Worm (Caenorhabditis elegans) whole organism, L3 larva: Measurements from ENCODE around the gene C50D2.10.

Experiments used
- R02D3.7 ChIP-seq: fragments of 150-350 bp; optimal IDR thresholded peaks from 2 replicates; lab custom pipeline; 2014; ENCODE audit warnings: missing biosample characterization, missing genetic modification characterization
- ZK546.5 ChIP-seq: sonication (generic microtip); optimal IDR thresholded peaks from 2 replicates; lab custom pipeline; 2017; ENCODE audit warnings: missing biosample characterization, missing genetic modification characterization
- aly-2 ChIP-seq: fragments of 150-350 bp; optimal IDR thresholded peaks from 2 replicates; lab custom pipeline; 2014; ENCODE audit warnings: missing biosample characterization, missing genetic modification characterization
- ama-1 ChIP-seq: fragments of 150-350 bp; optimal IDR thresholded peaks from 2 replicates; lab custom pipeline; 2018
- ceh-16 ChIP-seq: sonication (generic microtip); optimal IDR thresholded peaks from 2 replicates; lab custom pipeline; 2017; ENCODE audit warnings: missing biosample characterization, missing genetic modification characterization
- ceh-28 ChIP-seq: fragments of 150-350 bp; optimal IDR thresholded peaks from 2 replicates; lab custom pipeline; 2014; ENCODE audit warnings: missing biosample characterization, missing genetic modification reagents, missing genetic modification characterization
- daf-12 ChIP-seq: fragments of 150-350 bp; optimal IDR thresholded peaks from 2 replicates; lab custom pipeline; 2014; ENCODE audit warnings: missing biosample characterization, missing genetic modification reagents, missing genetic modification characterization
- egl-27 ChIP-seq: sonication (generic microtip); optimal IDR thresholded peaks from 4 replicates; lab custom pipeline; 2017; ENCODE audit warnings: missing biosample characterization, missing genetic modification reagents, missing genetic modification characterization
- egl-5 ChIP-seq: fragments of 150-350 bp; optimal IDR thresholded peaks from 2 replicates; lab custom pipeline; 2017; ENCODE audit warnings: missing biosample characterization, missing genetic modification reagents, missing genetic modification characterization, inconsistent platforms
- elt-1 ChIP-seq: fragments of 150-350 bp; optimal IDR thresholded peaks from 2 replicates; lab custom pipeline; 2014; ENCODE audit warnings: missing biosample characterization, missing genetic modification characterization
- elt-2 ChIP-seq: sonication (generic microtip); optimal IDR thresholded peaks from 2 replicates; lab custom pipeline; 2016; ENCODE audit warnings: missing genetic modification reagents, mild to moderate bottlenecking, missing genetic modification characterization, missing compliant biosample characterization
- elt-3 ChIP-seq, 3 experiments: fragments of 150-350 bp in 1 of 3; sonication (generic microtip) in 2 of 3; optimal IDR thresholded peaks; 2 replicates in 2 of 3; 4 replicates in 1 of 3; lab custom pipeline; 2014 to 2017; ENCODE audit warnings: missing biosample characterization in 3 of 3, missing genetic modification characterization in 3 of 3
- eor-1 ChIP-seq, 2 experiments: fragments of 150-350 bp; optimal IDR thresholded peaks; 2 replicates each; lab custom pipeline; 2014 to 2018; ENCODE audit warnings: missing biosample characterization in 2 of 2, missing genetic modification characterization in 2 of 2
- fkh-10 ChIP-seq: sonication (generic microtip); optimal IDR thresholded peaks from 2 replicates; lab custom pipeline; 2017; ENCODE audit warnings: missing biosample characterization, missing genetic modification reagents, missing genetic modification characterization
- fos-1 ChIP-seq: fragments of 150-350 bp; optimal IDR thresholded peaks from 2 replicates; lab custom pipeline; 2014; ENCODE audit warnings: missing biosample characterization, missing genetic modification characterization
- hmg-11 ChIP-seq: sonication (generic microtip); optimal IDR thresholded peaks from 2 replicates; lab custom pipeline; 2016; ENCODE audit warnings: missing genetic modification characterization, missing compliant biosample characterization
- jun-1 ChIP-seq: fragments of 150-350 bp; optimal IDR thresholded peaks from 2 replicates; lab custom pipeline; 2014; ENCODE audit warnings: missing biosample characterization, missing genetic modification reagents, missing genetic modification characterization
- lin-15B ChIP-seq: fragments of 150-350 bp; optimal IDR thresholded peaks from 2 replicates; lab custom pipeline; 2014; ENCODE audit warnings: missing biosample characterization, missing genetic modification characterization
- lin-39 ChIP-seq: fragments of 150-350 bp; optimal IDR thresholded peaks from 2 replicates; lab custom pipeline; 2018; ENCODE audit warnings: missing biosample characterization, missing genetic modification reagents, missing genetic modification characterization
- mdl-1 ChIP-seq: fragments of 150-350 bp; optimal IDR thresholded peaks from 2 replicates; lab custom pipeline; 2014; ENCODE audit warnings: missing biosample characterization, missing genetic modification characterization
- nfya-1 ChIP-seq: sonication (generic microtip); optimal IDR thresholded peaks from 2 replicates; lab custom pipeline; 2017; ENCODE audit warnings: missing genetic modification characterization, mild to moderate bottlenecking, missing compliant biosample characterization, antibody characterized with exemption, moderate library complexity; ENCODE audit not compliant: insufficient read depth
- nhr-11 ChIP-seq: fragments of 150-350 bp; optimal IDR thresholded peaks from 2 replicates; lab custom pipeline; 2014; ENCODE audit warnings: missing biosample characterization, missing genetic modification characterization
- nhr-23 ChIP-seq: fragments of 150-350 bp; optimal IDR thresholded peaks from 2 replicates; lab custom pipeline; 2014; ENCODE audit warnings: missing biosample characterization, missing genetic modification reagents, missing genetic modification characterization
- nhr-237 ChIP-seq: fragments of 150-350 bp; optimal IDR thresholded peaks from 2 replicates; lab custom pipeline; 2014; ENCODE audit warnings: missing biosample characterization, missing genetic modification characterization
- nhr-28 ChIP-seq: fragments of 150-350 bp; optimal IDR thresholded peaks from 2 replicates; lab custom pipeline; 2014; ENCODE audit warnings: missing biosample characterization, missing genetic modification characterization
- nhr-67 ChIP-seq: fragments of 150-350 bp; optimal IDR thresholded peaks from 2 replicates; lab custom pipeline; 2014; ENCODE audit warnings: missing biosample characterization, missing genetic modification characterization
- nhr-76 ChIP-seq: fragments of 150-350 bp; sonication (generic microtip); optimal IDR thresholded peaks from 5 replicates; lab custom pipeline; 2014; ENCODE audit warnings: missing biosample characterization, missing genetic modification characterization
- nhr-77 ChIP-seq: fragments of 150-350 bp; optimal IDR thresholded peaks from 2 replicates; lab custom pipeline; 2014; ENCODE audit warnings: missing biosample characterization, missing genetic modification characterization
- pha-4 ChIP-seq: fragments of 150-350 bp; optimal IDR thresholded peaks from 2 replicates; lab custom pipeline; 2014; ENCODE audit warnings: missing biosample characterization, missing genetic modification reagents, missing genetic modification characterization
- pqm-1 ChIP-seq: fragments of 150-350 bp; optimal IDR thresholded peaks from 2 replicates; lab custom pipeline; 2017; ENCODE audit warnings: missing biosample characterization, missing genetic modification characterization, inconsistent platforms
- sea-2 ChIP-seq: fragments of 150-350 bp; sonication (generic microtip); optimal IDR thresholded peaks from 4 replicates; lab custom pipeline; 2014; ENCODE audit warnings: missing biosample characterization, missing genetic modification reagents, missing genetic modification characterization
- skn-1 ChIP-seq: fragments of 150-350 bp; optimal IDR thresholded peaks from 2 replicates; lab custom pipeline; 2014; ENCODE audit warnings: missing biosample characterization, missing genetic modification characterization
- snpc-4 ChIP-seq: fragments of 150-350 bp; optimal IDR thresholded peaks from 2 replicates; lab custom pipeline; 2014; ENCODE audit warnings: missing biosample characterization, missing genetic modification characterization
- unc-39 ChIP-seq: sonication (generic microtip); optimal IDR thresholded peaks from 4 replicates; lab custom pipeline; 2017; ENCODE audit warnings: missing biosample characterization, missing genetic modification characterization
- unc-62 ChIP-seq: fragments of 150-350 bp; sonication (generic microtip); optimal IDR thresholded peaks from 4 replicates; lab custom pipeline; 2014; ENCODE audit warnings: missing biosample characterization, missing genetic modification reagents, missing genetic modification characterization
- zag-1 ChIP-seq: fragments of 150-350 bp; optimal IDR thresholded peaks from 2 replicates; lab custom pipeline; 2014; ENCODE audit warnings: missing biosample characterization, missing genetic modification characterization
- ztf-11 ChIP-seq: fragments of 150-350 bp; optimal IDR thresholded peaks from 2 replicates; lab custom pipeline; 2014; ENCODE audit warnings: missing biosample characterization, missing genetic modification characterization
- ztf-4 ChIP-seq: fragments of 150-350 bp; optimal IDR thresholded peaks from 2 replicates; lab custom pipeline; 2014; ENCODE audit warnings: missing biosample characterization, missing genetic modification characterization

Gene C50D2.10

DNA sequence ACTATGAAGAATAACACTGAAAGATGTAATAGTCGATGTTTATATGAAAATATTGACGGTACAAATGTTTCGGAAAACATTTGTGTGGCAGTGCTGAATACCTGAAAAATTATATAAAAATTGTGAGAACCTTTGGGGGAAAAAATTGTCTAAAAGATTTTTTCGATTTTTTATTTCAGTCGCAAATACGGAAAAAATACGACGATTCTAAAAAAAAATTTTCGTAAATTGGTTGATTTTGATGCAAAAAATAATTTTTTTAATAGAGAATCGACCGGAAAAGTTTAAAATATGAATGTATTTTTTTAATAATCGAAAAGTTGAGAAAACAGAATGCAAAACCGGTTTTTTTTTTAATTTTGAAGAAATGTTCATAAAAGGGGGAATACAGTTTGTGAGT, 3.8 kb upstream of the C50D2.10 start, which contains the start of gene C50D2.7:
C50D2.7 (minus strand) TSS at position 101 of the 400 bp plus-strand sequence.
- no peak for TF ChIP-seq lin-39 (tag; lab: Kevin White, UChicago)
- no peak for TF ChIP-seq nfya-1
- no peak for TF ChIP-seq unc-39 (tag; lab: Kevin White, UChicago)
- TF ChIP-seq R02D3.7, result no peak
- TF ChIP-seq hmg-11, result no peak
- TF ChIP-seq mdl-1, result no peak
- no peak for TF ChIP-seq egl-5 (tag; lab: Kevin White, UChicago)
- TF ChIP-seq zag-1 (tag; lab: Kevin White, UChicago), result no peak
- no peak for TF ChIP-seq elt-2 (tag; lab: Kevin White, UChicago)
- TF ChIP-seq nhr-76, result no peak
- TF ChIP-seq nhr-11 (tag; lab: Kevin White, UChicago), result no peak
- TF ChIP-seq elt-1 (tag; lab: Kevin White, UChicago), result no peak
- TF ChIP-seq nhr-67 (tag; lab: Kevin White, UChicago), result no peak
- TF ChIP-seq daf-12, result no peak

ce11 chrII:97992-98763, 760 bp upstream of the C50D2.10 start, which contains the start of the genes luc-7L3 and sftb-6:
TSS of gene luc-7L3 (minus strand) at chrII:98027.
TSS of gene sftb-6 (plus strand) at chrII:98404.
- TF ChIP-seq nhr-23 (tag; lab: Kevin White, UChicago), result peak; percentile 45
- TF ChIP-seq R02D3.7, result peak; percentile 95
- TF ChIP-seq nhr-67 (tag; lab: Kevin White, UChicago), result no peak
- TF ChIP-seq lin-15B (tag; lab: Kevin White, UChicago), result peak; percentile 73
- TF ChIP-seq nfya-1, result peak; percentile 43
- TF ChIP-seq ztf-4, result no peak
- TF ChIP-seq nhr-76, result no peak
- peak; percentile 30 for TF ChIP-seq elt-2 (tag; lab: Kevin White, UChicago)
- TF ChIP-seq ztf-11 (tag; lab: Kevin White, UChicago), result no peak
- no peak for TF ChIP-seq elt-3 (tag; optimal IDR thresholded peaks at IDR 0.05; lab: Kevin White, UChicago)
- peak; percentile 37 for TF ChIP-seq skn-1 (tag; lab: Kevin White, UChicago)
- TF ChIP-seq nhr-11 (tag; lab: Kevin White, UChicago), result no peak
- no peak for TF ChIP-seq sea-2 (GFP tag; lab: Kevin White, UChicago)
- peak; percentile 70 for TF ChIP-seq hmg-11
- TF ChIP-seq pha-4 (tag; lab: Kevin White, UChicago), result peak; percentile 66
- no peak for TF ChIP-seq unc-62
- TF ChIP-seq snpc-4, result peak; percentile 28

DNA sequence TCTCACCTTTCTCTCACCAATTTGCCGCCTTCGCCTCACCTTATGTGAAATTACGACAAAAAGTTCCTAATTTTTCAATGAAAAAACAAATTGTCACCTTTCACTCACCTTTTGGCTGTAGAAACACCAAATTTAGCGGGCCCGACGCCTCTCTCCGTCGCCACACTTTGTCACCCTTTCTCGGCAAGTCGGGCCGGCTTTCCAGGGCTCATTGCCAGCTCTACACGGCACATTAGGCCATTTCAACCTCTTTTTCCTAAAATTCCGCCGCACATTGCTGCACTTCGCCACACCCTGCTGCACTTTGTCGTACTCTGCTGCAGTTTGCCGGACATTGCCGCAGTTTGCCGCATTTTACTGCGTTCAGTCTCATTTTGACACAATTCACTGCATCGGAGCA, 2.2 kb downstream of the C50D2.10 start:
- TF ChIP-seq elt-3 (tag; optimal IDR thresholded peaks at IDR 0.05; lab: Kevin White, UChicago), result no peak

ce11 chrII:104234-104633, 5.3 kb downstream of the C50D2.10 start, which contains the start of gene col-68:
TSS of gene col-68 (plus strand) at chrII:104534.
- TF ChIP-seq ceh-16 (tag; lab: Kevin White, UChicago) (no peak), fkh-10 (no peak), nhr-28 (tag; lab: Kevin White, UChicago) (no peak), ZK546.5 (no peak), aly-2 (tag; lab: Kevin White, UChicago) (no peak), skn-1 (tag; lab: Kevin White, UChicago) (no peak), eor-1 (tag; optimal IDR thresholded peaks at IDR 0.05; lab: Kevin White, UChicago) (no peak), nhr-77 (tag; lab: Kevin White, UChicago) (no peak), snpc-4 (no peak), ztf-11 (tag; lab: Kevin White, UChicago) (no peak), jun-1 (tag; lab: Kevin White, UChicago) (no peak)

ce11 chrII:105327-105882, 6.5 kb downstream of the C50D2.10 start:
- no peak for TF ChIP-seq snpc-4
- TF ChIP-seq nhr-11 (tag; lab: Kevin White, UChicago), result no peak
- no peak for TF ChIP-seq nhr-237 (tag; lab: Kevin White, UChicago)
- TF ChIP-seq eor-1 (tag; optimal IDR thresholded peaks at IDR 0.05; lab: Kevin White, UChicago), result no peak
- TF ChIP-seq elt-1 (tag; lab: Kevin White, UChicago), result no peak
- no peak for TF ChIP-seq nfya-1
- TF ChIP-seq fos-1 (tag; lab: Kevin White, UChicago), result no peak
- TF ChIP-seq ztf-4, result no peak
- TF ChIP-seq pha-4 (tag; lab: Kevin White, UChicago), result no peak
- no peak for TF ChIP-seq aly-2 (tag; lab: Kevin White, UChicago)
- no peak for TF ChIP-seq ama-1 (lab: Kevin White, UChicago)
- no peak for TF ChIP-seq sea-2 (GFP tag; lab: Kevin White, UChicago)
- TF ChIP-seq ztf-11 (tag; lab: Kevin White, UChicago), result no peak
- TF ChIP-seq lin-39 (tag; lab: Kevin White, UChicago), result no peak
- no peak for TF ChIP-seq ceh-16 (tag; lab: Kevin White, UChicago)
- no peak for TF ChIP-seq ceh-28
- no peak for TF ChIP-seq nhr-77 (tag; lab: Kevin White, UChicago)
- no peak for TF ChIP-seq pqm-1 (tag; lab: Kevin White, UChicago)
- TF ChIP-seq egl-27, result no peak
